Worm (Caenorhabditis elegans) whole organism, L3 larva: Measurements from ENCODE around the gene B0024.15.

Experiments
- ceh-16 ChIP-seq: sonication (generic microtip); optimal IDR thresholded peaks from 2 replicates; lab custom pipeline; 2017; ENCODE audit warnings: missing biosample characterization, missing genetic modification characterization
- eor-1 ChIP-seq, 2 experiments: fragments of 150-350 bp; optimal IDR thresholded peaks; 2 replicates each; lab custom pipeline; 2014 to 2018; ENCODE audit warnings: missing biosample characterization in 2 of 2, missing genetic modification characterization in 2 of 2
- nhr-12 ChIP-seq: fragments of 150-350 bp; optimal IDR thresholded peaks from 2 replicates; lab custom pipeline; 2014; ENCODE audit warnings: missing biosample characterization, missing genetic modification characterization
- nhr-237 ChIP-seq: fragments of 150-350 bp; optimal IDR thresholded peaks from 2 replicates; lab custom pipeline; 2014; ENCODE audit warnings: missing biosample characterization, missing genetic modification characterization
- nhr-67 ChIP-seq: fragments of 150-350 bp; optimal IDR thresholded peaks from 2 replicates; lab custom pipeline; 2014; ENCODE audit warnings: missing biosample characterization, missing genetic modification characterization
- pqm-1 ChIP-seq: fragments of 150-350 bp; optimal IDR thresholded peaks from 2 replicates; lab custom pipeline; 2017; ENCODE audit warnings: missing biosample characterization, missing genetic modification characterization, inconsistent platforms

Gene B0024.15

DNA sequence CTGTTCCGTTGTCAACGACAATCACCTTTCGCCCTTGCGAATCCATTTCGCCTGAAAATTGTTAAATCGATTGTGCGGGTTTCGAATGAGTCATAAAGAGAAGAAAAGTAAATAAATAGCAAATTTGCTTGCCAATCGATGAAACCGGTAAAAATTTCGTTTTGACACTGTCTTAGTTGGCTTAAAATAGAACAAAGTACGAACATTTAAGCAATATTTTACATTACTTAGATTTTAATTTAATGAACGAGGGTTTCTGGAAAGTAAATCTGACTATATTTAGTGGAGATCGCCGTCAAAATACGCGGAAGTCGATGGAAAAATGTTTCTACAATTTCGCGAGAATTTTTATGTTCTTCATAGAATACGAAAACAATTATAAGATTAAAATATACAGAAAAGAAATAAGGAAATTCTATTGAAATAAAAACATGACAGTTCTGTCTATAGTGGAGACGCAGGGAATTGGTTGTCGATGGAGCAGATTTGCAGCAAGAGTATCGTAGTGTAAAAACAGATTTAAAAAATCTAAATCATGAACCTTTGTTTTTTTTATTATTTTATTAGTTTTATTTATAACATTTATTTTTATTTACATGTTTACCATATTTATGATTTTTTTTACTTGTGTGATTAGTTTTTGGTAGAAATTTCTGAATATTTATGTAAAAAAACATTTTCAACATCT, 48.6 kb downstream of the B0024.15 start, which contains the start of gene arx-2 (continued):
- TF ChIP-seq nhr-12 (tag; lab: Kevin White, UChicago) (no peak), ceh-16 (tag; lab: Kevin White, UChicago) (no peak), eor-1 (tag; optimal IDR thresholded peaks at IDR 0.05; lab: Kevin White, UChicago) (no peak), nhr-237 (tag; lab: Kevin White, UChicago) (no peak)

- TF ChIP-seq nhr-67 (tag; lab: Kevin White, UChicago) = no peak
- TF ChIP-seq pqm-1 (tag; lab: Kevin White, UChicago) = peak; percentile 4
These were observed 49.4 kb downstream of the B0024.15 start, which contains the start of gene K07C5.2 for ce11 chrV:10339200-10339599. TSS of gene K07C5.2 (plus strand) at chrV:10339500.
